Worm (Caenorhabditis elegans): ENCODE results near the gene C18F10.7.

C18F10.7 gene

DNA sequence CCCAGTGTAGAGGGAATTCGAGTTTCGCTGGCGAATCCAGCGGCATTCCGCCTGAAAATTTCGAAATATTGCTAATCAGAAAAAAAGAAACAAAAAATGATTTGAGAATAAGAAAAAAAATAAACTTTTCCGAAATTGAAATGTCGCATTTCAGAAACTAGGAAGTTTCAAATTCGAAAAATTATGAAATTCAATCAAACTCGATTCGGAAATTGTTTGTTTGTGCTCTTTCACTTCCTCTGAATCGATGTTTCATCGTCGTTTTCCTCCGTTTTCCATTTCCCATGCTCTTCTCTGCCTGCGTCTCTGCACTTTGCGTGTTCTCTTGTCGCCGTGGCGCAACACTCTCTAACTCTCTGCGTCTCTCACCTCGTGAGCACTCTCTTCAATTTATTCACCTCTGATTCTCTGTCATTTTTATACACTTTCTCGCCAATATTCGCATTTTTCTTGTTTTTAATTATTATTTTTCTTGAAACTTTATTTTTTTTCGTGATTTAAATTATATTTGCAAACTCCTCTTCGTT lies at the start of gene C18F10.7:
Gene C18F10.7, minus strand, starts transcription at position 51 of the 527 bp plus-strand sequence.
- TF ChIP-seq K12H6.12 (tag; optimal IDR thresholded peaks at IDR 0.05) (no peak), K11D2.4 (GFP tag; IDR thresholded peaks at IDR 0.05) (no peak), snpc-3.4 (tag; optimal IDR thresholded peaks at IDR 0.05) (peak; percentile 70), F22D6.2 (tag; optimal IDR thresholded peaks at IDR 0.05) (no peak), lag-1 (GFP tag; IDR thresholded peaks at IDR 0.05) (no peak), B0261.1 (tag; optimal IDR thresholded peaks at IDR 0.05) (no peak), Y56A3A.18 (GFP tag; IDR thresholded peaks at IDR 0.05) (no peak), F55B11.4 (tag; optimal IDR thresholded peaks at IDR 0.05; ENCODE audit: borderline replicate concordance, insufficient read depth) (no peak), nhr-90 (tag; optimal IDR thresholded peaks at IDR 0.05) (no peak), akir-1 (GFP tag; optimal IDR thresholded peaks at IDR 0.05) (no peak), nhr-80 (tag; optimal IDR thresholded peaks at IDR 0.05) (peak; percentile 8), F37B4.10 (GFP tag; IDR thresholded peaks at IDR 0.05) (no peak), repo-1 (tag; optimal IDR thresholded peaks at IDR 0.05) (no peak), madf-10 (tag; optimal IDR thresholded peaks at IDR 0.05) (no peak), somi-1 (GFP tag; optimal IDR thresholded peaks at IDR 0.05) (no peak), madf-3 (GFP tag; IDR thresholded peaks at IDR 0.05) (no peak), lir-1 (GFP tag; conservative IDR thresholded peaks at IDR 0.05) (no peak), him-1 (tag; optimal IDR thresholded peaks at IDR 0.05) (peak; percentile 2), nfyb-1 (GFP tag; IDR thresholded peaks at IDR 0.05) (no peak), hlh-12 (tag; optimal IDR thresholded peaks at IDR 0.05) (no peak), tbp1 (GFP tag; optimal IDR thresholded peaks at IDR 0.05) (peak; percentile 38), T26A5.8 (tag; optimal IDR thresholded peaks at IDR 0.05) (no peak), ZK185.1 (tag; optimal IDR thresholded peaks at IDR 0.05; ENCODE audit: poor library complexity, severe bottlenecking) (no peak), nhr-120 (GFP tag; IDR thresholded peaks at IDR 0.05) (no peak), ztf-25 (GFP tag; IDR thresholded peaks at IDR 0.05) (no peak), nhr-179 (tag; optimal IDR thresholded peaks at IDR 0.05) (no peak), ceh-40 (GFP tag; IDR thresholded peaks at IDR 0.05) (no peak), attf-5 (GFP tag; optimal IDR thresholded peaks at IDR 0.05) (no peak), B0019.2 (GFP tag; conservative IDR thresholded peaks at IDR 0.05) (no peak), F10E7.11 (tag; optimal IDR thresholded peaks at IDR 0.05) (no peak), C06A6.2 (GFP tag; conservative IDR thresholded peaks at IDR 0.05) (0 out of 2 replicates have a peak, but pooled peaks have one; percentile 16), die-1 (tag; optimal IDR thresholded peaks at IDR 0.05) (no peak), ceh-100 (GFP tag; IDR thresholded peaks at IDR 0.05) (no peak), C17E4.6 (GFP tag; IDR thresholded peaks at IDR 0.05) (no peak), ekl-4 (GFP tag; IDR thresholded peaks at IDR 0.05) (0 out of 2 replicates have a peak, but pooled peaks have one; percentile 48), aptf-3 (GFP tag; IDR thresholded peaks at IDR 0.05) (no peak), zfh-2 (GFP tag; conservative IDR thresholded peaks at IDR 0.05) (peak; percentile 68), Y95B8A.8 (GFP tag; IDR thresholded peaks at IDR 0.05) (no peak), ets-4 (GFP tag; optimal IDR thresholded peaks at IDR 0.05) (no peak), lsy-27 (tag; optimal IDR thresholded peaks at IDR 0.05; ENCODE audit: borderline replicate concordance, insufficient read depth) (no peak), F57C9.4 (tag; optimal IDR thresholded peaks at IDR 0.05) (no peak), ceh-27 (GFP tag; optimal IDR thresholded peaks at IDR 0.05) (no peak), chd-7 (tag; optimal IDR thresholded peaks at IDR 0.05) (no peak), bed-2 (GFP tag; IDR thresholded peaks at IDR 0.05) (no peak), efl-1 (GFP tag; optimal IDR thresholded peaks at IDR 0.05) (peak; percentile 35), rcor-1 (GFP tag; IDR thresholded peaks at IDR 0.05) (no peak), Y53F4B.3 (GFP tag; IDR thresholded peaks at IDR 0.05) (no peak), snpc-1.1 (tag; optimal IDR thresholded peaks at IDR 0.05; ENCODE audit: insufficient read depth) (no peak), ztf-6 (GFP tag; IDR thresholded peaks at IDR 0.05) (no peak)

All from whole organism, young adult.